Worm (Caenorhabditis elegans) whole organism, L2 larva: ENCODE results near the gene K08E4.7.

Source experiments
- C34F6.9 ChIP-seq: fragments of 150-350 bp; optimal IDR thresholded peaks from 2 replicates; lab custom pipeline; 2014; ENCODE audit warnings: missing biosample characterization, missing genetic modification characterization
- F13H6.1 ChIP-seq: sonication (generic microtip); optimal IDR thresholded peaks from 2 replicates; lab custom pipeline; 2016; ENCODE audit warnings: missing genetic modification characterization, missing compliant biosample characterization
- R02D3.7 ChIP-seq: fragments of 150-350 bp; optimal IDR thresholded peaks from 2 replicates; lab custom pipeline; 2014; ENCODE audit warnings: missing biosample characterization, missing genetic modification characterization
- Y55F3AM.14 ChIP-seq: fragments of 200-800 bp; sonication (Bioruptor generic); optimal IDR thresholded peaks from 2 replicates; lab custom pipeline; 2018; ENCODE audit warnings: mild to moderate bottlenecking, missing genetic modification characterization, missing compliant biosample characterization
- ZK546.5 ChIP-seq: sonication (generic microtip); optimal IDR thresholded peaks from 2 replicates; lab custom pipeline; 2017; ENCODE audit warnings: missing biosample characterization, missing genetic modification characterization
- alr-1 ChIP-seq: fragments of 150-350 bp; optimal IDR thresholded peaks from 2 replicates; lab custom pipeline; 2014; ENCODE audit warnings: missing biosample characterization, missing genetic modification characterization
- ama-1 ChIP-seq: fragments of 150-350 bp; optimal IDR thresholded peaks from 2 replicates; lab custom pipeline; 2018; ENCODE audit warnings: inconsistent platforms
- blmp-1 ChIP-seq: sonication (generic microtip); optimal IDR thresholded peaks from 2 replicates; lab custom pipeline; 2017; ENCODE audit warnings: missing genetic modification characterization, mild to moderate bottlenecking, missing compliant biosample characterization, antibody characterized with exemption, moderate library complexity; ENCODE audit not compliant: insufficient read depth
- ceh-16 ChIP-seq: fragments of 150-350 bp; optimal IDR thresholded peaks from 2 replicates; lab custom pipeline; 2014; ENCODE audit warnings: missing biosample characterization, missing genetic modification characterization
- ceh-82 ChIP-seq: fragments of 150-350 bp; optimal IDR thresholded peaks from 2 replicates; lab custom pipeline; 2014; ENCODE audit warnings: missing biosample characterization, missing genetic modification characterization
- crh-2 ChIP-seq: sonication (generic microtip); optimal IDR thresholded peaks from 2 replicates; lab custom pipeline; 2017; ENCODE audit warnings: missing biosample characterization, missing genetic modification characterization
- dmd-4 ChIP-seq: sonication (generic microtip); optimal IDR thresholded peaks from 2 replicates; lab custom pipeline; 2017; ENCODE audit warnings: missing biosample characterization, missing genetic modification characterization
- egl-27 ChIP-seq: sonication (generic microtip); optimal IDR thresholded peaks from 3 replicates; lab custom pipeline; 2017; ENCODE audit warnings: missing biosample characterization, missing genetic modification reagents, missing genetic modification characterization
- elt-1 ChIP-seq: fragments of 150-350 bp; optimal IDR thresholded peaks from 2 replicates; lab custom pipeline; 2014; ENCODE audit warnings: missing biosample characterization, missing genetic modification characterization
- elt-3 ChIP-seq: sonication (generic microtip); optimal IDR thresholded peaks from 2 replicates; lab custom pipeline; 2017; ENCODE audit warnings: missing biosample characterization, missing genetic modification characterization
- fos-1 ChIP-seq: fragments of 150-350 bp; optimal IDR thresholded peaks from 2 replicates; lab custom pipeline; 2014; ENCODE audit warnings: missing biosample characterization, missing genetic modification characterization
- gmeb-1 ChIP-seq: fragments of 150-350 bp; optimal IDR thresholded peaks from 2 replicates; lab custom pipeline; 2014; ENCODE audit warnings: missing biosample characterization, missing genetic modification characterization
- lin-11 ChIP-seq: fragments of 150-350 bp; sonication (generic microtip); optimal IDR thresholded peaks from 2 replicates; lab custom pipeline; 2014; ENCODE audit warnings: missing biosample characterization, missing genetic modification characterization, inconsistent platforms, mixed read lengths
- lin-13 ChIP-seq: fragments of 150-350 bp; optimal IDR thresholded peaks from 2 replicates; lab custom pipeline; 2014; ENCODE audit warnings: missing biosample characterization, missing genetic modification reagents, missing genetic modification characterization
- lin-39 ChIP-seq: fragments of 150-350 bp; optimal IDR thresholded peaks from 2 replicates; lab custom pipeline; 2014; ENCODE audit warnings: missing biosample characterization, missing genetic modification reagents, missing genetic modification characterization
- lsy-2 ChIP-seq, 2 experiments: fragments of 150-350 bp in 1 of 2; sonication (generic microtip) in 1 of 2; optimal IDR thresholded peaks; 2 replicates each; lab custom pipeline; 2014 to 2017; ENCODE audit warnings: missing biosample characterization in 2 of 2, missing genetic modification characterization in 2 of 2
- mab-5 ChIP-seq: fragments of 150-350 bp; optimal IDR thresholded peaks from 2 replicates; lab custom pipeline; 2014; ENCODE audit warnings: missing biosample characterization, missing genetic modification characterization
- mbf-1 ChIP-seq: sonication (generic microtip); optimal IDR thresholded peaks from 2 replicates; lab custom pipeline; 2017; ENCODE audit warnings: missing biosample characterization, missing genetic modification characterization
- mdl-1 ChIP-seq, 2 experiments: fragments of 150-350 bp in 1 of 2; sonication (generic microtip) in 1 of 2; optimal IDR thresholded peaks; 2 replicates each; lab custom pipeline; 2017; ENCODE audit warnings: missing biosample characterization in 2 of 2, missing genetic modification characterization in 2 of 2
- nhr-10 ChIP-seq: sonication (generic microtip); optimal IDR thresholded peaks from 2 replicates; lab custom pipeline; 2017; ENCODE audit warnings: missing biosample characterization, missing genetic modification characterization
- nhr-11 ChIP-seq: fragments of 150-350 bp; optimal IDR thresholded peaks from 2 replicates; lab custom pipeline; 2014; ENCODE audit warnings: missing biosample characterization, missing genetic modification characterization
- nhr-12 ChIP-seq: fragments of 150-350 bp; optimal IDR thresholded peaks from 2 replicates; lab custom pipeline; 2014; ENCODE audit warnings: missing biosample characterization, missing genetic modification characterization
- nhr-129 ChIP-seq: fragments of 150-350 bp; optimal IDR thresholded peaks from 2 replicates; lab custom pipeline; 2014; ENCODE audit warnings: missing biosample characterization, missing genetic modification characterization
- nhr-21 ChIP-seq: fragments of 150-350 bp; optimal IDR thresholded peaks from 2 replicates; lab custom pipeline; 2014; ENCODE audit warnings: missing biosample characterization, missing genetic modification characterization
- nhr-23 ChIP-seq: fragments of 150-350 bp; optimal IDR thresholded peaks from 2 replicates; lab custom pipeline; 2014; ENCODE audit warnings: missing biosample characterization, missing genetic modification reagents, missing genetic modification characterization
- nhr-237 ChIP-seq: fragments of 150-350 bp; optimal IDR thresholded peaks from 2 replicates; lab custom pipeline; 2014; ENCODE audit warnings: missing biosample characterization, missing genetic modification characterization
- nhr-25 ChIP-seq: fragments of 150-350 bp; sonication (generic microtip); optimal IDR thresholded peaks from 3 replicates; lab custom pipeline; 2014; ENCODE audit warnings: missing biosample characterization, missing genetic modification characterization
- nhr-6 ChIP-seq: fragments of 150-350 bp; optimal IDR thresholded peaks from 2 replicates; lab custom pipeline; 2014; ENCODE audit warnings: missing biosample characterization, missing genetic modification characterization
- nhr-77 ChIP-seq: fragments of 150-350 bp; optimal IDR thresholded peaks from 2 replicates; lab custom pipeline; 2014; ENCODE audit warnings: missing biosample characterization, missing genetic modification characterization
- sem-4 ChIP-seq: fragments of 150-350 bp; optimal IDR thresholded peaks from 2 replicates; lab custom pipeline; 2014; ENCODE audit warnings: missing biosample characterization, missing genetic modification reagents, missing genetic modification characterization
- skn-1 ChIP-seq: sonication (generic microtip); optimal IDR thresholded peaks from 2 replicates; lab custom pipeline; 2017; ENCODE audit warnings: missing biosample characterization, missing genetic modification characterization
- sma-3 ChIP-seq: sonication (generic microtip); optimal IDR thresholded peaks from 2 replicates; lab custom pipeline; 2016; ENCODE audit warnings: missing genetic modification reagents, missing genetic modification characterization, missing compliant biosample characterization
- sma-9 ChIP-seq, 2 experiments: fragments of 150-350 bp in 1 of 2; sonication (generic microtip) in 1 of 2; optimal IDR thresholded peaks; 2 replicates each; lab custom pipeline; 2014 to 2016; ENCODE audit warnings: missing genetic modification characterization in 2 of 2, mild to moderate bottlenecking in 1 of 2, missing biosample characterization in 1 of 2, missing compliant biosample characterization in 1 of 2, missing genetic modification reagents in 1 of 2, moderate library complexity in 1 of 2
- snpc-4 ChIP-seq: fragments of 150-350 bp; optimal IDR thresholded peaks from 2 replicates; lab custom pipeline; 2014; ENCODE audit warnings: missing biosample characterization, missing genetic modification characterization
- unc-39 ChIP-seq: fragments of 150-350 bp; optimal IDR thresholded peaks from 2 replicates; lab custom pipeline; 2014; ENCODE audit warnings: missing biosample characterization, missing genetic modification characterization
- unc-55 ChIP-seq: fragments of 150-350 bp; sonication (generic microtip); optimal IDR thresholded peaks from 3 replicates; lab custom pipeline; 2014; ENCODE audit warnings: missing biosample characterization, missing genetic modification reagents, missing genetic modification characterization
- zag-1 ChIP-seq: fragments of 150-350 bp; optimal IDR thresholded peaks from 2 replicates; lab custom pipeline; 2014; ENCODE audit warnings: missing biosample characterization, missing genetic modification characterization
- ztf-1 ChIP-seq: fragments of 200-800 bp; sonication (Bioruptor generic); conservative IDR thresholded peaks from 2 replicates; pipeline ENCODE4 v1.3.6; 2022; ENCODE audit warnings: missing genetic modification characterization, missing compliant biosample characterization
- ztf-11 ChIP-seq: sonication (generic microtip); optimal IDR thresholded peaks from 2 replicates; lab custom pipeline; 2017; ENCODE audit warnings: missing biosample characterization, missing genetic modification characterization

Gene K08E4.7

DNA sequence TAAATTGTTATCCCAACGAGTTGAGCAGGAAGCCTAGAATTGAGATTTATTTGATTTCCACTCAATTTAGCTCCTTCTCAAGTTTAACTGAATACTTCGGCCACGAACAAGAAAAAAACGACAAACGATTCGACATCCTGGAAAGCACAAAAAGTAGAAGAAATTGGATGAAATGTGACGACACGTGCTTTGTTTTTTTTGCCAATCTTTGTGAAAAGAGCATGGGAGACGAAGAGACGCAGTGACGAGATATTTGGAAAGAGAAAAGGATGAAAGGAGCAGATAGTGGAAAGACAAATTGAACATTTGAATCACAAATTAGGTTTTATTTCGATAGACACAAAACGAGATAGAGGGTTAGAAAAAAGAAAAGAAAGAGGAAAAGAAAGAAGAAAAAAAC is 38.9 kb downstream of the K08E4.7 start:
- TF ChIP-seq nhr-11 (tag; lab: Kevin White, UChicago), result no peak
- TF ChIP-seq nhr-23 (tag; lab: Kevin White, UChicago), result no peak
- no peak for TF ChIP-seq gmeb-1
- TF ChIP-seq nhr-12 (tag; lab: Kevin White, UChicago), result no peak
- TF ChIP-seq nhr-21 (tag; lab: Kevin White, UChicago), result no peak
- TF ChIP-seq C34F6.9 (tag; lab: Kevin White, UChicago), result peak; percentile 39
- TF ChIP-seq lin-39, result no peak
- no peak for TF ChIP-seq F13H6.1 (tag; lab: Kevin White, UChicago)
- TF ChIP-seq R02D3.7 (tag; lab: Kevin White, UChicago), result no peak
- TF ChIP-seq nhr-77 (tag; lab: Kevin White, UChicago), result no peak
- no peak for TF ChIP-seq ama-1 (lab: Kevin White, UChicago)
- no peak for TF ChIP-seq elt-1 (tag; lab: Kevin White, UChicago)
- TF ChIP-seq mbf-1 (tag; lab: Kevin White, UChicago), result no peak
- TF ChIP-seq ztf-11, result no peak
- no peak for TF ChIP-seq ceh-16 (tag; lab: Kevin White, UChicago)
- no peak for TF ChIP-seq skn-1 (tag; lab: Kevin White, UChicago)
- no peak for TF ChIP-seq snpc-4
- no peak for TF ChIP-seq unc-55 (GFP tag; lab: Kevin White, UChicago)
- no peak for TF ChIP-seq ztf-1 (GFP tag; lab: Robert Waterston, UW)
- peak in 1 of 2 experiments; percentile 14 for TF ChIP-seq lsy-2 (tag; optimal IDR thresholded peaks at IDR 0.05; lab: Kevin White, UChicago)
- peak; percentile 82 for TF ChIP-seq nhr-129 (tag; lab: Kevin White, UChicago)
- TF ChIP-seq nhr-6 (tag; lab: Kevin White, UChicago), result no peak
- no peak for TF ChIP-seq lin-13 (GFP tag; lab: Kevin White, UChicago)
- no peak for TF ChIP-seq mab-5 (tag; lab: Kevin White, UChicago)
- TF ChIP-seq nhr-10 (tag; lab: Kevin White, UChicago), result no peak
- TF ChIP-seq crh-2 (tag; lab: Kevin White, UChicago), result no peak
- TF ChIP-seq zag-1 (tag; lab: Kevin White, UChicago), result no peak
- peak in 1 of 2 experiments; percentile 23 for TF ChIP-seq mdl-1 (tag; optimal IDR thresholded peaks at IDR 0.05; lab: Kevin White, UChicago)
- no peak for TF ChIP-seq unc-39 (tag; lab: Kevin White, UChicago)
- no peak for TF ChIP-seq egl-27
- no peak for TF ChIP-seq ZK546.5 (tag; lab: Kevin White, UChicago)
- TF ChIP-seq dmd-4 (tag; lab: Kevin White, UChicago), result no peak
- no peak for TF ChIP-seq sma-9 (GFP tag; optimal IDR thresholded peaks at IDR 0.05; lab: Kevin White, UChicago)
- no peak for TF ChIP-seq sma-9 (tag; optimal IDR thresholded peaks at IDR 0.05; lab: Kevin White, UChicago)
- TF ChIP-seq alr-1 (tag; lab: Kevin White, UChicago), result no peak
- no peak for TF ChIP-seq nhr-237 (tag; lab: Kevin White, UChicago)
- TF ChIP-seq ceh-82 (tag; lab: Kevin White, UChicago), result no peak
- TF ChIP-seq sem-4 (tag; lab: Kevin White, UChicago), result peak; percentile 60
- TF ChIP-seq sma-3 (GFP tag; lab: Kevin White, UChicago), result no peak
- TF ChIP-seq fos-1 (tag; lab: Kevin White, UChicago), result no peak
- TF ChIP-seq nhr-25 (tag; lab: Kevin White, UChicago), result no peak
- TF ChIP-seq blmp-1 (tag; lab: Kevin White, UChicago), result no peak
- TF ChIP-seq Y55F3AM.14 (GFP tag; lab: Kevin White, UChicago), result no peak
- TF ChIP-seq elt-3 (tag; lab: Kevin White, UChicago), result no peak

DNA sequence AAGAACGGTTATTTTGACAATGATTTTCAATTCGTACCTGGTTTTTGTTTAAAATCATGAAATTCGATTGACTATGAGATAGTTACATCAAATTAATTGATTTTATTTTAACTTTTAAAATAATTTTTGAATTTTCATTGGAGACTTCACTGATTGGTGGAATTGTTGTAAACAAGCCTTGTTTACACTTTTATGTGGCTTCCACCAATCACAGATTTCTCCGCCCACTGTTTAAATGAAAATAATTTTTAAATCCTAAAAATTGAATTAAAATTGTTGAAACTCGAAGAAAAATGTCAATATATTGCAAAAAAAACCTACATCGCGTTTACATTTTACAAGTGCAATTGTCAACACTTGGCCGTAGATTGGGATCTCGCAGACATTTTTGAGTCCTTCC is 44.9 kb downstream of the K08E4.7 start:
- TF ChIP-seq crh-2 (tag; lab: Kevin White, UChicago) (no peak), mab-5 (tag; lab: Kevin White, UChicago) (no peak), lin-11 (no peak), zag-1 (tag; lab: Kevin White, UChicago) (no peak), C34F6.9 (tag; lab: Kevin White, UChicago) (no peak), nhr-21 (tag; lab: Kevin White, UChicago) (no peak)
